Fruit fly (Drosophila melanogaster) whole organism, pupa: Measurements from ENCODE around the gene Desat2.

ENCODE experiments used
- CG10348 ChIP-seq: fragments of 200-800 bp; sonication (Bioruptor generic); IDR thresholded peaks from 2 replicates; pipeline ENCODE4 v1.3.6; 2022; ENCODE audit warnings: missing biosample characterization, missing genetic modification characterization
- CG12605 ChIP-seq: fragments of 200-800 bp; sonication (Bioruptor generic); IDR thresholded peaks from 2 replicates; pipeline ENCODE4 v1.3.6; 2022; ENCODE audit warnings: missing biosample characterization, missing genetic modification characterization
- CG13204 ChIP-seq: fragments of 200-800 bp; sonication (Bioruptor generic); optimal IDR thresholded peaks from 2 replicates; lab custom pipeline; 2018; ENCODE audit warnings: missing biosample characterization, mild to moderate bottlenecking, missing genetic modification characterization, moderate library complexity
- CG14655 ChIP-seq: fragments of 200-800 bp; sonication (Bioruptor generic); optimal IDR thresholded peaks from 3 replicates; lab custom pipeline; 2017; ENCODE audit warnings: mild to moderate bottlenecking, missing biosample characterization, missing genetic modification reagents, missing genetic modification characterization
- CG15710 ChIP-seq: fragments of 200-800 bp; sonication (Bioruptor generic); optimal IDR thresholded peaks from 2 replicates; lab custom pipeline; 2018; ENCODE audit warnings: missing biosample characterization, mild to moderate bottlenecking, missing genetic modification characterization, moderate library complexity
- CG17806 ChIP-seq: fragments of 200-800 bp; sonication (Bioruptor generic); optimal IDR thresholded peaks from 2 replicates; lab custom pipeline; 2018; ENCODE audit warnings: missing biosample characterization, mild to moderate bottlenecking, missing genetic modification characterization, moderate library complexity
- CG32121 ChIP-seq: fragments of 200-800 bp; sonication (Bioruptor generic); IDR thresholded peaks from 2 replicates; pipeline ENCODE4 v1.3.6; 2022; ENCODE audit warnings: missing biosample characterization, missing genetic modification characterization
- CG34367 ChIP-seq: fragments of 200-800 bp; sonication (Bioruptor generic); optimal IDR thresholded peaks from 2 replicates; lab custom pipeline; 2018; ENCODE audit warnings: missing biosample characterization, mild to moderate bottlenecking, missing genetic modification characterization
- CG4496 ChIP-seq: fragments of 200-800 bp; sonication (Bioruptor generic); IDR thresholded peaks from 3 replicates; pipeline ENCODE4 v1.3.6; 2022; ENCODE audit warnings: missing biosample characterization, missing genetic modification characterization
- CG8159 ChIP-seq: fragments of 200-800 bp; sonication (Bioruptor generic); optimal IDR thresholded peaks from 3 replicates; lab custom pipeline; 2018; ENCODE audit warnings: missing biosample characterization, mild to moderate bottlenecking, missing genetic modification characterization, moderate library complexity
- CG8301 ChIP-seq: fragments of 200-800 bp; sonication (Bioruptor generic); optimal IDR thresholded peaks from 2 replicates; lab custom pipeline; 2018; ENCODE audit warnings: missing biosample characterization, mild to moderate bottlenecking, missing genetic modification characterization
- CG9948 ChIP-seq: fragments of 200-800 bp; sonication (Bioruptor generic); optimal IDR thresholded peaks from 2 replicates; lab custom pipeline; 2018; ENCODE audit warnings: missing biosample characterization, mild to moderate bottlenecking, missing genetic modification characterization, moderate library complexity
- D1 ChIP-seq: fragments of 200-800 bp; sonication (Bioruptor generic); optimal IDR thresholded peaks from 2 replicates; lab custom pipeline; 2018; ENCODE audit warnings: missing biosample characterization, mild to moderate bottlenecking, missing genetic modification characterization, moderate library complexity
- EcR ChIP-seq: fragments of 200-800 bp; sonication (Bioruptor generic); optimal IDR thresholded peaks from 3 replicates; lab custom pipeline; 2019; ENCODE audit warnings: missing biosample characterization, missing genetic modification characterization, mild to moderate bottlenecking, moderate library complexity, missing genetic modification reagents
- Ets98B ChIP-seq: fragments of 200-800 bp; sonication (Bioruptor generic); IDR thresholded peaks from 2 replicates; pipeline ENCODE4 v1.3.6; 2022; ENCODE audit warnings: missing biosample characterization, missing genetic modification characterization
- Pif1A ChIP-seq: fragments of 200-800 bp; sonication (Bioruptor generic); optimal IDR thresholded peaks from 3 replicates; lab custom pipeline; 2016; ENCODE audit warnings: missing biosample characterization, missing genetic modification characterization
- Pif1B ChIP-seq: fragments of 200-800 bp; sonication (Bioruptor generic); optimal IDR thresholded peaks from 3 replicates; lab custom pipeline; 2016; ENCODE audit warnings: missing biosample characterization, missing genetic modification characterization
- Snoo ChIP-seq: fragments of 200-800 bp; sonication (Bioruptor generic); optimal IDR thresholded peaks from 3 replicates; lab custom pipeline; 2017; ENCODE audit warnings: missing biosample characterization, mild to moderate bottlenecking, missing genetic modification characterization, inconsistent platforms
- fd96Ca ChIP-seq: fragments of 200-800 bp; sonication (Bioruptor generic); IDR thresholded peaks from 3 replicates; pipeline ENCODE4 v1.3.6; 2022; ENCODE audit warnings: missing biosample characterization, missing genetic modification characterization
- gl ChIP-seq: fragments of 200-800 bp; sonication (Bioruptor generic); optimal IDR thresholded peaks from 2 replicates; lab custom pipeline; 2018; ENCODE audit warnings: missing biosample characterization, mild to moderate bottlenecking, missing genetic modification characterization
- rn ChIP-seq: fragments of 200-800 bp; sonication (Bioruptor generic); IDR thresholded peaks from 2 replicates; pipeline ENCODE4 v1.3.6; 2022; ENCODE audit warnings: missing biosample characterization, missing genetic modification characterization

The Desat2 gene

DNA sequence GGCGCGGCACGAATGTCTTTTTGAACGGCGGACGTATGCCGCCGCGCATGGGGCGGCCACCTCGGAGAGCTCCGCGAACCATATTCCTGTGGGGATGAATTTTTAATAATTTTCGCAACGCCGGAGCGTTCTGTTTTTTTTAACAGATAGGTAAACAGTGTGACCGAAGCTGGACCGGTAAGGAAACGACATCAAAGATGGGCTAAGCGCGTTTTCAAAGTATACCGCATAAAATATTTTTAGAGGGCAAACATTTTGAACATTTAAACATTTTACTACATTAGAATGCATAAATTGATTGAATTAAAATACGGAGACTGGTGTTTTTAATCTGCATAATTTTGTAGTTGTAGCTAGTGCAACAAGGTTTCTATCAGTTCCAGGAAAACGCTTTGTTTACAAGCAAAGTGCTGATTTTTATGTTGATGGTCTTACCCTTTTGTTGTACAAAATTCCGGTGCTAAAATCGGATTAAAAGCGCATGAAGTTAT is 6.9 kb upstream of the Desat2 start, which contains the start of the genes CG5641 and CG5245:
Gene CG5641, minus strand, starts transcription at position 163 of the 491 bp plus-strand sequence.
Gene CG5245, plus strand, starts transcription at position 441 of the 491 bp plus-strand sequence.
- TF ChIP-seq CG10348 (GFP tag; lab: Robert Waterston, UW): no peak
- TF ChIP-seq Ets98B (GFP tag; lab: Robert Waterston, UW): no peak
- TF ChIP-seq Pif1A: no peak
- no peak for TF ChIP-seq EcR (GFP tag; lab: Kevin White, UChicago)
- no peak for TF ChIP-seq CG12605
- TF ChIP-seq gl: no peak
- no peak for TF ChIP-seq Snoo (tag; lab: Kevin White, UChicago)
- TF ChIP-seq rn (GFP tag; lab: Robert Waterston, UW): no peak
- TF ChIP-seq CG8159 (tag; lab: Kevin White, UChicago): no peak
- no peak for TF ChIP-seq CG32121 (GFP tag; lab: Robert Waterston, UW)
- TF ChIP-seq CG4496 (GFP tag; lab: Robert Waterston, UW): no peak
- TF ChIP-seq CG15710 (tag; lab: Kevin White, UChicago): no peak
- no peak for TF ChIP-seq fd96Ca (GFP tag; lab: Robert Waterston, UW)
- no peak for TF ChIP-seq CG9948 (tag; lab: Kevin White, UChicago)
- TF ChIP-seq CG8301 (tag; lab: Kevin White, UChicago): no peak
- TF ChIP-seq CG17806 (tag; lab: Kevin White, UChicago): no peak
- no peak for TF ChIP-seq D1
- TF ChIP-seq CG34367 (tag; lab: Kevin White, UChicago): no peak
- TF ChIP-seq, all 21 proteins: peak for 0

DNA sequence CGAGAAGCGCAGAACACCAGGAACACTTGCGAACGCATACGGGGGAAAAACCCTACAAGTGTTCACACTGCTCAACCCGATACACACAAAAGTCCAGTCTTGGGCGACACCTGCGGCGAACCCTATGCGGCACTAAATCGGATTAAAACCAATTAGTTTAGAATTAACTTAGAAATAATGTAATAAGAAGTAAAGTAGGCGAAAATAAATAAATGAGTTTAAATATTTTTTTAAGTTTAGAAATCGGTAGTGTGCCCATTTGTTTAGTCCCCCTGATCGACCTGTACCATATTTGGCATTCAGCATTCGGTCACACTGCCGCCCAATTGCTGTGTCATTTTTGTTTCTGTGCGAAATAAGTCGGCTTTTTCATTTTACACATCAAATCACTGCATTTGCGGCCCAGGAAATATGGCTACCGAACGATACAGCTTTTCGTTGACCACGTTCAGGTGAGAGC is 5.0 kb upstream of the Desat2 start, which contains the start of gene Prosalpha2:
Gene Prosalpha2, plus strand, starts transcription at position 292 of the 460 bp plus-strand sequence.
- no peak for TF ChIP-seq CG17806 (tag; lab: Kevin White, UChicago)
- TF ChIP-seq CG10348 (GFP tag; lab: Robert Waterston, UW): no peak
- TF ChIP-seq CG13204: no peak
- no peak for TF ChIP-seq gl
- no peak for TF ChIP-seq CG32121 (GFP tag; lab: Robert Waterston, UW)
- TF ChIP-seq CG9948 (tag; lab: Kevin White, UChicago): peak; percentile 16
- no peak for TF ChIP-seq EcR (GFP tag; lab: Kevin White, UChicago)
- no peak for TF ChIP-seq CG8301 (tag; lab: Kevin White, UChicago)
- peak; percentile 9 for TF ChIP-seq CG15710 (tag; lab: Kevin White, UChicago)

DNA sequence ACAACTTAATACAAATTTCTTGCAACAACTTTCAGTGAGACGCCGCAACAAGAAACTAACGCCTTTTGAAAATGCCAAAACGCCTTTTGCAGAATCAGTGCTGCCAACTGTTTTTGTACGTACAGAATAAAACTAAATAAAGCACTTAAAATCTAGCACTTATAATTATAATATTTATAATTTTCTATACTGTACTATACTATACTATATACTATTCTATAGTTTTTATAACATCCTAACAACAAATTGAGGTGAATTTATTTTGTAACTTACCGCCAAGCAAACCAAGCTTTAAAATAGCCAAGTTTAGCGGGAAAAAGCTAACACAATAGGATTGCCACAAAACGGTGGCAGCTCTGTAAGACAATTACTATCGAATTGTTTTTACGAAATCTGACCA is 2.3 kb upstream of the Desat2 start, which contains the start of the genes Aos1 and Srlp:
Gene Aos1, minus strand, starts transcription at position 59 of the 400 bp plus-strand sequence.
Gene Srlp, plus strand, starts transcription at position 335 of the 400 bp plus-strand sequence.
- no peak for TF ChIP-seq CG10348 (GFP tag; lab: Robert Waterston, UW)
- TF ChIP-seq D1: no peak
- TF ChIP-seq CG15710 (tag; lab: Kevin White, UChicago): peak; percentile 63
- TF ChIP-seq CG8301 (tag; lab: Kevin White, UChicago): no peak
- TF ChIP-seq Pif1A: no peak
- TF ChIP-seq CG9948 (tag; lab: Kevin White, UChicago): peak; percentile 41
- no peak for TF ChIP-seq fd96Ca (GFP tag; lab: Robert Waterston, UW)
- TF ChIP-seq CG4496 (GFP tag; lab: Robert Waterston, UW): no peak
- TF ChIP-seq rn (GFP tag; lab: Robert Waterston, UW): no peak
- TF ChIP-seq CG13204: no peak
- TF ChIP-seq CG17806 (tag; lab: Kevin White, UChicago): peak; percentile 35
- TF ChIP-seq EcR (GFP tag; lab: Kevin White, UChicago): no peak
- TF ChIP-seq CG12605: no peak
- no peak for TF ChIP-seq gl
- TF ChIP-seq Snoo (tag; lab: Kevin White, UChicago): peak; percentile 32
- TF ChIP-seq CG32121 (GFP tag; lab: Robert Waterston, UW): 0 out of 2 replicates have a peak, but pooled peaks have one; percentile 29
- TF ChIP-seq Pif1B (GFP tag; lab: Kevin White, UChicago): no peak
- TF ChIP-seq CG8159 (tag; lab: Kevin White, UChicago): no peak
- no peak for TF ChIP-seq CG14655 (GFP tag; lab: Kevin White, UChicago)
- TF ChIP-seq CG34367 (tag; lab: Kevin White, UChicago): no peak

DNA sequence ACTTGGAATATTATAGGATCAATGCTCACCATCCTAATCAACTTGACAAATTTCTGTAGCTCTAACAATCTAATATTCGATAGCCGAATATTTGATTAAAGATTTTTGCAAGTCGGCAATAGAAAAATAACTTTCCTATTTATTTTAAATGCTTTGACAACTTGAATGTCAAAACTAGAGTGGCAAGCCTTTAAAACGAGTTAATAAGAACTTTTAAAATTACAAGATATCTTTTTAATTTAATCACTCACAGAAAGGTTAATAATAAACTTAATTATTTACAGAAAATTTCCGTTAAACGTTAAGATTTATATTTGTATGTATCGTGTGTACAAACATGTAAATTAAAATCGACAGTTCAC is 3.0 kb downstream of the Desat2 start, which contains the start of the genes CG17207 and CG46427:
Gene CG17207, minus strand, starts transcription at position 101 of the 362 bp plus-strand sequence.
Gene CG46427, minus strand, starts transcription at position 101 of the 362 bp plus-strand sequence.
- TF ChIP-seq EcR (GFP tag; lab: Kevin White, UChicago): no peak
- TF ChIP-seq Pif1B (GFP tag; lab: Kevin White, UChicago): no peak
- TF ChIP-seq CG9948 (tag; lab: Kevin White, UChicago): no peak
- TF ChIP-seq Pif1A: no peak
- TF ChIP-seq CG4496 (GFP tag; lab: Robert Waterston, UW): no peak
- TF ChIP-seq CG8301 (tag; lab: Kevin White, UChicago): no peak
- no peak for TF ChIP-seq CG8159 (tag; lab: Kevin White, UChicago)
- no peak for TF ChIP-seq CG32121 (GFP tag; lab: Robert Waterston, UW)
- no peak for TF ChIP-seq Ets98B (GFP tag; lab: Robert Waterston, UW)
- TF ChIP-seq Snoo (tag; lab: Kevin White, UChicago): no peak
- no peak for TF ChIP-seq CG34367 (tag; lab: Kevin White, UChicago)
- no peak for TF ChIP-seq CG17806 (tag; lab: Kevin White, UChicago)
- TF ChIP-seq fd96Ca (GFP tag; lab: Robert Waterston, UW): no peak
- TF ChIP-seq gl: no peak
- no peak for TF ChIP-seq rn (GFP tag; lab: Robert Waterston, UW)
- no peak for TF ChIP-seq CG10348 (GFP tag; lab: Robert Waterston, UW)
- TF ChIP-seq, all 21 proteins: peak for 0

DNA sequence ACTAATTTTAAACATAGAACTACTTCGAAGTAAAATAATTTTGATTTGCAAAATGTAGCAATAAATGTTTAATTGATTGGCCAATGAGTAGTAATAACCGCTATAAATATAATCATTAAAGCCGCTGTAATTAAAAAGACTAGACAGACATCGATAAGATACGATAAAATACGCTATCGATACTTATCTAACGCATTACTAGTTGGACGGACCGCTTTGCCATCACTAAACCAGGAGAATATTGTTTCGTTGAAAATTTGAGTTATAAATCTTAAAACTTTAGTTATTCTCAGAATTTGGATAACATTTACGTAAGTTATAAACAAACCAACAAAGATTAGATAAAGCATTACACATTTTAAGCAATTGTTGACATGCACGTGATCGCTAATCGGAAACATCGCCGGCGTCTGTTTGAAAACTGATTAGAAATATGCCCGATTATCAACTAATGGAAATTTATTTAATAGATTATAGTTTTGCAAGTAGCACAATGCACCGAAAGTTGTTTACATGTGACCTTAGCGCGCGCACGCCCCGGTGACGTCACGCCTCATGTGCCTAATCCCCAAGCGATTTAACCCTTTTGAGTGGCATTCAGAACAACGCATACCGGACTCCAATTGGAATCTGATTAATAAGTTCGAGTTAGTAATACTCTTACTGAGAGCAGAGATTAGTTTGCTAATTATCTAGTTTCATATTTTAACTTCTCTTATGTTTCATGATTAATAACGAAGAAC is 3.5 kb downstream of the Desat2 start, which contains the start of gene Desat1:
Gene Desat1, plus strand, starts transcription at position 200 of the 743 bp plus-strand sequence.
- TF ChIP-seq EcR (GFP tag; lab: Kevin White, UChicago) (peak; percentile 5), rn (GFP tag; lab: Robert Waterston, UW) (no peak)
